Fruit fly (Drosophila melanogaster) whole organism, wandering third instar larva: ENCODE results near the gene Tmem43.

ENCODE experiments used
- Abd-B ChIP-seq: fragments of >200 bp; optimal IDR thresholded peaks from 2 replicates; lab custom pipeline; 2017; ENCODE audit warnings: missing biosample characterization, missing genetic modification characterization
- CG32264 ChIP-seq: fragments of 200-800 bp; sonication (Bioruptor generic); optimal IDR thresholded peaks from 2 replicates; lab custom pipeline; 2016; ENCODE audit warnings: missing biosample characterization, missing genetic modification characterization
- CG9705 ChIP-seq: fragments of 200-800 bp; sonication (Bioruptor generic); optimal IDR thresholded peaks from 2 replicates; lab custom pipeline; 2018; ENCODE audit warnings: missing biosample characterization, mild to moderate bottlenecking, missing genetic modification characterization
- CrebA ChIP-seq: fragments of 200-800 bp; sonication (Bioruptor generic); optimal IDR thresholded peaks from 2 replicates; lab custom pipeline; 2016; ENCODE audit warnings: missing biosample characterization, mild to moderate bottlenecking, missing genetic modification characterization, borderline replicate concordance
- Dfd ChIP-seq: fragments of >200 bp; optimal IDR thresholded peaks from 2 replicates; lab custom pipeline; 2017; ENCODE audit warnings: missing biosample characterization, missing genetic modification characterization
- Dif ChIP-seq: fragments of 200-275, 200-300 bp; sonication (Bioruptor generic); optimal IDR thresholded peaks from 2 replicates; lab custom pipeline; 2018; ENCODE audit warnings: missing biosample characterization, missing genetic modification characterization; ENCODE audit not compliant: partially characterized antibody
- GATAd ChIP-seq: sonication (Bioruptor generic); optimal IDR thresholded peaks from 2 replicates; lab custom pipeline; 2016; ENCODE audit warnings: missing biosample characterization, missing genetic modification characterization
- HLH106 ChIP-seq: fragments of 200-800 bp; optimal IDR thresholded peaks from 3 replicates; lab custom pipeline; 2019; ENCODE audit warnings: missing biosample characterization, mild to moderate bottlenecking, missing genetic modification characterization, moderate library complexity
- Hnf4 ChIP-seq: fragments of 200-800 bp; sonication (Bioruptor generic); optimal IDR thresholded peaks from 2 replicates; lab custom pipeline; 2016; ENCODE audit warnings: missing biosample characterization, mild to moderate bottlenecking, missing genetic modification characterization
- Hr78 ChIP-seq: fragments of >200 bp; optimal IDR thresholded peaks from 2 replicates; lab custom pipeline; 2017; ENCODE audit warnings: missing biosample characterization, missing genetic modification characterization
- Hr83 ChIP-seq: fragments of 200-300 bp; sonication (Bioruptor generic); optimal IDR thresholded peaks from 2 replicates; lab custom pipeline; 2016; ENCODE audit warnings: missing biosample characterization, mild to moderate bottlenecking, missing genetic modification characterization, moderate library complexity; ENCODE audit not compliant: poor library complexity, severe bottlenecking
- Jra ChIP-seq: sonication (Bioruptor generic); optimal IDR thresholded peaks from 2 replicates; lab custom pipeline; 2016; ENCODE audit warnings: missing biosample characterization, missing genetic modification characterization
- Mio ChIP-seq: sonication (Bioruptor generic); optimal IDR thresholded peaks from 2 replicates; lab custom pipeline; 2016; ENCODE audit warnings: missing biosample characterization, missing genetic modification characterization
- Myc ChIP-seq: fragments of >200 bp; optimal IDR thresholded peaks from 2 replicates; lab custom pipeline; 2017
- N ChIP-seq: fragments of >200 bp; optimal IDR thresholded peaks from 2 replicates; lab custom pipeline; 2018; ENCODE audit warnings: missing biosample characterization, missing external identifiers, missing genetic modification characterization
- OdsH ChIP-seq: fragments of 200-800 bp; sonication (Bioruptor generic); optimal IDR thresholded peaks from 2 replicates; lab custom pipeline; 2016; ENCODE audit warnings: missing biosample characterization, mild to moderate bottlenecking, missing genetic modification characterization
- Rel ChIP-seq, 2 experiments: fragments of 200-800 bp; sonication (Bioruptor generic) in 1 of 2; optimal IDR thresholded peaks; 2 replicates in 1 of 2; 3 replicates in 1 of 2; lab custom pipeline; 2016 to 2019; ENCODE audit warnings: mild to moderate bottlenecking in 2 of 2, missing biosample characterization in 2 of 2, missing genetic modification characterization in 2 of 2, moderate library complexity in 1 of 2
- Sp1 ChIP-seq: fragments of 200-800 bp; sonication (Bioruptor generic); optimal IDR thresholded peaks from 3 replicates; lab custom pipeline; 2019; ENCODE audit warnings: missing biosample characterization, mild to moderate bottlenecking, missing genetic modification characterization, moderate library complexity
- Vsx2 ChIP-seq: fragments of 200-300, 225-300 bp; sonication (Bioruptor generic); optimal IDR thresholded peaks from 2 replicates; lab custom pipeline; 2018; ENCODE audit warnings: missing biosample characterization, missing genetic modification characterization; ENCODE audit not compliant: partially characterized antibody
- br ChIP-seq: fragments of 200-800 bp; sonication (Bioruptor generic); optimal IDR thresholded peaks from 2 replicates; lab custom pipeline; 2016; ENCODE audit warnings: missing biosample characterization, missing genetic modification characterization
- brk ChIP-seq: fragments of 200-800 bp; sonication (Bioruptor generic); optimal IDR thresholded peaks from 2 replicates; lab custom pipeline; 2016; ENCODE audit warnings: missing biosample characterization, mild to moderate bottlenecking, missing genetic modification characterization
- dl ChIP-seq, 2 experiments: fragments of 175-275, 200-275 bp in 1 of 2; fragments of 200-275 bp in 1 of 2; sonication (Bioruptor generic); optimal IDR thresholded peaks; lab custom pipeline; 2018; ENCODE audit warnings: mild to moderate bottlenecking in 2 of 2, missing biosample characterization in 2 of 2, missing genetic modification characterization in 2 of 2, moderate library complexity in 2 of 2; ENCODE audit not compliant: partially characterized antibody in 2 of 2, insufficient read depth in 1 of 2
- dmrt93B ChIP-seq: fragments of 200-800 bp; sonication (Bioruptor generic); optimal IDR thresholded peaks from 2 replicates; lab custom pipeline; 2018; ENCODE audit warnings: missing biosample characterization, mild to moderate bottlenecking, missing genetic modification characterization
- dsf ChIP-seq: sonication (Bioruptor generic); optimal IDR thresholded peaks from 2 replicates; lab custom pipeline; 2016; ENCODE audit warnings: missing biosample characterization, missing genetic modification characterization, borderline replicate concordance
- ey ChIP-seq: fragments of 200-800 bp; sonication (Bioruptor generic); optimal IDR thresholded peaks from 2 replicates; lab custom pipeline; 2016; ENCODE audit warnings: missing biosample characterization, missing genetic modification characterization
- foxo ChIP-seq, 2 experiments: fragments of 200-800 bp; sonication (Bioruptor generic); optimal IDR thresholded peaks; 2 replicates in 1 of 2; 3 replicates in 1 of 2; lab custom pipeline; 2016 to 2017; ENCODE audit warnings: missing biosample characterization in 2 of 2, missing genetic modification characterization in 2 of 2
- fru ChIP-seq: fragments of 200-800 bp; sonication (Bioruptor generic); optimal IDR thresholded peaks from 3 replicates; lab custom pipeline; 2016; ENCODE audit warnings: missing biosample characterization, mild to moderate bottlenecking, missing genetic modification characterization
- h ChIP-seq: fragments of 200-800 bp; sonication (Bioruptor generic); optimal IDR thresholded peaks from 3 replicates; lab custom pipeline; 2016; ENCODE audit warnings: missing biosample characterization, mild to moderate bottlenecking, missing genetic modification characterization
- jim ChIP-seq: fragments of 175-275, 200-325 bp; sonication (Bioruptor generic); optimal IDR thresholded peaks from 2 replicates; lab custom pipeline; 2016; ENCODE audit warnings: missing biosample characterization, mild to moderate bottlenecking, missing genetic modification characterization
- lola ChIP-seq: fragments of >200 bp; optimal IDR thresholded peaks from 2 replicates; lab custom pipeline; 2017; ENCODE audit warnings: missing biosample characterization, missing genetic modification characterization
- pan ChIP-seq: fragments of >200 bp; optimal IDR thresholded peaks from 2 replicates; lab custom pipeline; 2017
- psq ChIP-seq: fragments of 200-800 bp; sonication (Bioruptor generic); optimal IDR thresholded peaks from 3 replicates; lab custom pipeline; 2017; ENCODE audit warnings: missing biosample characterization, mild to moderate bottlenecking, missing genetic modification characterization, moderate library complexity
- rgr ChIP-seq: fragments of 200-800 bp; sonication (Bioruptor generic); optimal IDR thresholded peaks from 3 replicates; lab custom pipeline; 2016; ENCODE audit warnings: missing biosample characterization, mild to moderate bottlenecking, missing genetic modification characterization
- sage ChIP-seq: fragments of 200-800 bp; sonication (Bioruptor generic); optimal IDR thresholded peaks from 2 replicates; lab custom pipeline; 2016; ENCODE audit warnings: missing biosample characterization, mild to moderate bottlenecking, missing genetic modification characterization
- sv ChIP-seq: fragments of 200-800 bp; sonication (Bioruptor generic); optimal IDR thresholded peaks from 3 replicates; lab custom pipeline; 2016; ENCODE audit warnings: missing biosample characterization, missing genetic modification characterization
- tai ChIP-seq: sonication (Bioruptor generic); optimal IDR thresholded peaks from 2 replicates; lab custom pipeline; 2016; ENCODE audit warnings: missing biosample characterization, missing genetic modification characterization
- usp ChIP-seq: fragments of >200 bp; optimal IDR thresholded peaks from 2 replicates; lab custom pipeline; 2017; ENCODE audit warnings: missing biosample characterization, missing genetic modification characterization
- woc ChIP-seq: sonication (Bioruptor generic); optimal IDR thresholded peaks from 2 replicates; lab custom pipeline; 2016; ENCODE audit warnings: missing biosample characterization, mild to moderate bottlenecking, missing genetic modification characterization

Gene Tmem43

dm6 chr3L:7874507-7874906 lies 40.4 kb downstream of the Tmem43 start:
- no peak for TF ChIP-seq br (GFP tag; lab: Kevin White, UChicago)
- no peak for TF ChIP-seq dsf (GFP tag; lab: Kevin White, UChicago)
- no peak for TF ChIP-seq foxo (GFP tag; optimal IDR thresholded peaks at IDR 0.05; lab: Kevin White, UChicago)
- TF ChIP-seq Jra (GFP tag; lab: Kevin White, UChicago) = no peak
- TF ChIP-seq Vsx2 (GFP tag; lab: Kevin White, UChicago) = no peak
- no peak for TF ChIP-seq Hr83 (GFP tag; lab: Kevin White, UChicago)
- no peak for TF ChIP-seq Myc (lab: Kevin White, UChicago)
- no peak for TF ChIP-seq Dif (GFP tag; lab: Kevin White, UChicago)
- no peak for TF ChIP-seq CrebA (GFP tag; lab: Kevin White, UChicago)
- TF ChIP-seq psq = no peak
- TF ChIP-seq tai (GFP tag; lab: Kevin White, UChicago) = no peak
- TF ChIP-seq pan (lab: Kevin White, UChicago) = no peak
- no peak for TF ChIP-seq CG9705 (GFP tag; lab: Kevin White, UChicago)
- no peak for TF ChIP-seq dmrt93B (GFP tag; lab: Kevin White, UChicago)
- no peak for TF ChIP-seq N (GFP tag; lab: Kevin White, UChicago)
- no peak for TF ChIP-seq dl (GFP tag; optimal IDR thresholded peaks at IDR 0.05; lab: Kevin White, UChicago; ENCODE audit: insufficient read depth in 1 of 2, partially characterized antibody in 2 of 2)
- TF ChIP-seq fru = no peak
- TF ChIP-seq Rel (GFP tag; optimal IDR thresholded peaks at IDR 0.05; lab: Kevin White, UChicago) = no peak
- no peak for TF ChIP-seq Rel (tag; optimal IDR thresholded peaks at IDR 0.05; lab: Kevin White, UChicago)
- TF ChIP-seq Hr78 = no peak
- TF ChIP-seq brk = no peak

DNA sequence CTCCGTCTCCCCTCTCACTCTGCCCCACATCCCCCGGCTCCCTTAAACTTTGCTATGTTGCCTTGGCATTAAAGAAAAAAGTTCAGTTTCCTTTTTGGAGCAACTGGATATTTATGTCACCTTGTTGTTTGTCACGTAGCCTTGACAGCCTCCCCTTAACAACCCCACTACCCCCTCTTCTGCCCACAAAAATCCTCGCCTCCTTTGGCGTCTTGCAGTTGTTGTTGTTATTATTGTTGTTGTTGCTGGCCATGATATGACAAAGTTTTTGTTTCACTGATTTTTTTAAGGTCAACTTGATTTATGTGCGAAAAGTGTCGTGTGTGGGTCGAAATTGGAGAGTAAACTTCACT lies 44.6 kb downstream of the Tmem43 start:
- TF ChIP-seq Rel (GFP tag; optimal IDR thresholded peaks at IDR 0.05; lab: Kevin White, UChicago) (no peak), Rel (tag; optimal IDR thresholded peaks at IDR 0.05; lab: Kevin White, UChicago) (no peak), tai (GFP tag; lab: Kevin White, UChicago) (no peak), rgr (no peak), br (GFP tag; lab: Kevin White, UChicago) (no peak), Dfd (GFP tag; lab: Kevin White, UChicago) (no peak), dl (GFP tag; optimal IDR thresholded peaks at IDR 0.05; lab: Kevin White, UChicago; ENCODE audit: insufficient read depth in 1 of 2, partially characterized antibody in 2 of 2) (no peak), dsf (GFP tag; lab: Kevin White, UChicago) (no peak), fru (no peak), Hnf4 (GFP tag; lab: Kevin White, UChicago) (no peak), Hr83 (GFP tag; lab: Kevin White, UChicago) (no peak), Hr78 (no peak), Vsx2 (GFP tag; lab: Kevin White, UChicago) (no peak), psq (no peak), CG32264 (no peak)

dm6 chr3L:7869715-7870387 lies 45.1 kb downstream of the Tmem43 start:
- peak; percentile 23 for TF ChIP-seq Hnf4 (GFP tag; lab: Kevin White, UChicago)
- peak; percentile 54 for TF ChIP-seq dmrt93B (GFP tag; lab: Kevin White, UChicago)
- TF ChIP-seq sv (GFP tag; lab: Kevin White, UChicago) = no peak
- TF ChIP-seq brk = peak; percentile 31
- TF ChIP-seq N (GFP tag; lab: Kevin White, UChicago) = no peak
- TF ChIP-seq h = peak; percentile 73
- no peak for TF ChIP-seq CrebA (GFP tag; lab: Kevin White, UChicago)
- peak; percentile 14 for TF ChIP-seq CG9705 (GFP tag; lab: Kevin White, UChicago)
- TF ChIP-seq usp (GFP tag; lab: Kevin White, UChicago) = no peak
- TF ChIP-seq dsf (GFP tag; lab: Kevin White, UChicago) = no peak
- TF ChIP-seq tai (GFP tag; lab: Kevin White, UChicago) = peak; percentile 44
- TF ChIP-seq Jra (GFP tag; lab: Kevin White, UChicago) = peak; percentile 19
- no peak for TF ChIP-seq lola (GFP tag; lab: Kevin White, UChicago)
- no peak for TF ChIP-seq Hr83 (GFP tag; lab: Kevin White, UChicago)
- TF ChIP-seq Hr78 = no peak
- peak; percentile 71 for TF ChIP-seq OdsH (GFP tag; lab: Kevin White, UChicago)
- TF ChIP-seq Abd-B = no peak
- TF ChIP-seq foxo (GFP tag; optimal IDR thresholded peaks at IDR 0.05; lab: Kevin White, UChicago) = peak in 1 of 2 experiments; percentile 77
- TF ChIP-seq HLH106 = peak; percentile 75
- peak; percentile 31 for TF ChIP-seq woc (GFP tag; lab: Kevin White, UChicago)
- no peak for TF ChIP-seq jim (GFP tag; lab: Kevin White, UChicago)
- TF ChIP-seq Dfd (GFP tag; lab: Kevin White, UChicago) = no peak
- peak; percentile 21 for TF ChIP-seq Rel (GFP tag; optimal IDR thresholded peaks at IDR 0.05; lab: Kevin White, UChicago)
- no peak for TF ChIP-seq Rel (tag; optimal IDR thresholded peaks at IDR 0.05; lab: Kevin White, UChicago)
- peak; percentile 78 for TF ChIP-seq Sp1 (GFP tag; lab: Kevin White, UChicago)
- TF ChIP-seq GATAd = no peak
- peak; percentile 80 for TF ChIP-seq fru
- TF ChIP-seq Mio (GFP tag; lab: Kevin White, UChicago) = no peak
- peak; percentile 69 for TF ChIP-seq psq
- TF ChIP-seq sage = no peak
- no peak for TF ChIP-seq CG32264
- no peak for TF ChIP-seq pan (lab: Kevin White, UChicago)
- peak; percentile 71 for TF ChIP-seq rgr
- no peak for TF ChIP-seq dl (GFP tag; optimal IDR thresholded peaks at IDR 0.05; lab: Kevin White, UChicago; ENCODE audit: insufficient read depth in 1 of 2, partially characterized antibody in 2 of 2)
- TF ChIP-seq Vsx2 (GFP tag; lab: Kevin White, UChicago) = no peak
- no peak for TF ChIP-seq Dif (GFP tag; lab: Kevin White, UChicago)
- TF ChIP-seq ey (GFP tag; lab: Kevin White, UChicago) = peak; percentile 55
- TF ChIP-seq Myc (lab: Kevin White, UChicago) = no peak
- TF ChIP-seq br (GFP tag; lab: Kevin White, UChicago) = peak; percentile 32
